Fruit fly (Drosophila melanogaster) whole organism, prepupa: ENCODE results near the gene Cpr11A.
A peak's percentile ranks its signal among the peaks of the same experiment; 100 is the strongest.

ENCODE experiments used
- Blimp-1 ChIP-seq: fragments of 200-800 bp; sonication (Bioruptor generic); optimal IDR thresholded peaks from 3 replicates; lab custom pipeline; 2017; ENCODE audit warnings: missing biosample characterization, missing genetic modification characterization, mild to moderate bottlenecking, moderate library complexity, missing genetic modification reagents
- CG10631 ChIP-seq: fragments of 200-800 bp; sonication (Bioruptor generic); optimal IDR thresholded peaks from 2 replicates; lab custom pipeline; 2016; ENCODE audit warnings: missing biosample characterization, missing genetic modification characterization
- CG10669 ChIP-seq: fragments of 200-800 bp; sonication (Bioruptor generic); optimal IDR thresholded peaks from 3 replicates; lab custom pipeline; 2018; ENCODE audit warnings: missing biosample characterization, mild to moderate bottlenecking, missing genetic modification characterization, moderate library complexity
- CG11294 ChIP-seq: fragments of 200-800 bp; sonication (Bioruptor generic); IDR thresholded peaks from 2 replicates; pipeline ENCODE4 v1.3.6; 2022; ENCODE audit warnings: missing biosample characterization, missing genetic modification characterization
- CG15336 ChIP-seq: fragments of 200-800 bp; sonication (Bioruptor generic); IDR thresholded peaks from 2 replicates; pipeline ENCODE4 v1.3.6; 2022; ENCODE audit warnings: missing biosample characterization, missing genetic modification characterization
- CG1621 ChIP-seq: fragments of 200-800 bp; sonication (Bioruptor generic); optimal IDR thresholded peaks from 3 replicates; lab custom pipeline; 2018; ENCODE audit warnings: missing biosample characterization, mild to moderate bottlenecking, missing genetic modification characterization
- CG16779 ChIP-seq: fragments of 200-800 bp; sonication (Bioruptor generic); optimal IDR thresholded peaks from 3 replicates; lab custom pipeline; 2017; ENCODE audit warnings: missing biosample characterization, mild to moderate bottlenecking, missing genetic modification characterization
- CG3032 ChIP-seq: fragments of 200-800 bp; optimal IDR thresholded peaks from 2 replicates; lab custom pipeline; 2019; ENCODE audit warnings: missing biosample characterization, mild to moderate bottlenecking, missing genetic modification characterization, moderate library complexity
- CG32006 ChIP-seq: fragments of 200-800 bp; sonication (Bioruptor generic); optimal IDR thresholded peaks from 3 replicates; lab custom pipeline; 2017; ENCODE audit warnings: missing biosample characterization, mild to moderate bottlenecking, missing genetic modification characterization
- CG34406 ChIP-seq: fragments of 200-800 bp; sonication (Bioruptor generic); optimal IDR thresholded peaks from 3 replicates; lab custom pipeline; 2016; ENCODE audit warnings: missing biosample characterization, missing genetic modification characterization
- CG4318 ChIP-seq: fragments of 200-800 bp; sonication (Bioruptor generic); optimal IDR thresholded peaks from 3 replicates; lab custom pipeline; 2017; ENCODE audit warnings: missing biosample characterization, mild to moderate bottlenecking, missing genetic modification characterization
- CG6276 ChIP-seq: fragments of 200-800 bp; sonication (Bioruptor generic); optimal IDR thresholded peaks from 2 replicates; lab custom pipeline; 2017; ENCODE audit warnings: missing biosample characterization, mild to moderate bottlenecking, missing genetic modification characterization
- CG6792 ChIP-seq: fragments of 200-800 bp; sonication (Bioruptor generic); optimal IDR thresholded peaks from 3 replicates; lab custom pipeline; 2016; ENCODE audit warnings: missing biosample characterization, missing genetic modification characterization
- CG6808 ChIP-seq: fragments of 200-800 bp; sonication (Bioruptor generic); optimal IDR thresholded peaks from 3 replicates; lab custom pipeline; 2017; ENCODE audit warnings: missing biosample characterization, missing genetic modification characterization, mild to moderate bottlenecking, moderate library complexity, missing genetic modification reagents
- CG6854 ChIP-seq: fragments of 200-800 bp; sonication (Bioruptor generic); optimal IDR thresholded peaks from 2 replicates; lab custom pipeline; 2017; ENCODE audit warnings: missing biosample characterization, mild to moderate bottlenecking, missing genetic modification characterization
- CG8119 ChIP-seq: fragments of 200-800 bp; sonication (Bioruptor generic); IDR thresholded peaks from 3 replicates; pipeline ENCODE4 v1.3.6; 2022; ENCODE audit warnings: missing biosample characterization, missing genetic modification characterization
- CG8319 ChIP-seq: fragments of 200-800 bp; sonication (Bioruptor generic); optimal IDR thresholded peaks from 3 replicates; lab custom pipeline; 2016; ENCODE audit warnings: missing biosample characterization, missing genetic modification characterization
- CG8632 ChIP-seq: fragments of 200-800 bp; sonication (Bioruptor generic); optimal IDR thresholded peaks from 3 replicates; lab custom pipeline; 2016; ENCODE audit warnings: missing biosample characterization, missing genetic modification characterization
- CG9139 ChIP-seq: fragments of 200-800 bp; sonication (Bioruptor generic); optimal IDR thresholded peaks from 3 replicates; lab custom pipeline; 2017; ENCODE audit warnings: missing biosample characterization, mild to moderate bottlenecking, missing genetic modification characterization
- Eip75B ChIP-seq: fragments of 200-800 bp; sonication (Bioruptor generic); optimal IDR thresholded peaks from 3 replicates; lab custom pipeline; 2016; ENCODE audit warnings: missing biosample characterization, missing genetic modification characterization
- Eip93F ChIP-seq: fragments of 200-800 bp; sonication (Bioruptor generic); optimal IDR thresholded peaks from 2 replicates; lab custom pipeline; 2016; ENCODE audit warnings: missing biosample characterization, mild to moderate bottlenecking, missing genetic modification characterization
- Ets96B ChIP-seq: fragments of 200-800 bp; optimal IDR thresholded peaks from 2 replicates; lab custom pipeline; 2019; ENCODE audit warnings: missing biosample characterization, mild to moderate bottlenecking, missing genetic modification characterization, moderate library complexity
- Gug ChIP-seq: fragments of 200-800 bp; sonication (Bioruptor generic); IDR thresholded peaks from 2 replicates; pipeline ENCODE4 v1.3.6; 2022; ENCODE audit warnings: missing biosample characterization, missing genetic modification characterization
- Hr38 ChIP-seq: sonication (Bioruptor generic); optimal IDR thresholded peaks from 2 replicates; lab custom pipeline; 2016; ENCODE audit warnings: missing biosample characterization, missing genetic modification characterization
- Lpt ChIP-seq: fragments of 200-800 bp; sonication (Bioruptor generic); optimal IDR thresholded peaks from 3 replicates; lab custom pipeline; 2016; ENCODE audit warnings: missing biosample characterization, missing genetic modification characterization
- Met ChIP-seq: fragments of 200-800 bp; sonication (Bioruptor generic); optimal IDR thresholded peaks from 3 replicates; lab custom pipeline; 2016; ENCODE audit warnings: missing biosample characterization, missing genetic modification characterization
- OdsH ChIP-seq: fragments of 200-800 bp; sonication (Bioruptor generic); optimal IDR thresholded peaks from 3 replicates; lab custom pipeline; 2016; ENCODE audit warnings: missing biosample characterization, missing genetic modification characterization
- Smox ChIP-seq: fragments of 200-800 bp; sonication (Bioruptor generic); optimal IDR thresholded peaks from 3 replicates; lab custom pipeline; 2016; ENCODE audit warnings: missing biosample characterization, missing genetic modification characterization
- Sox102F ChIP-seq: fragments of 200-800 bp; sonication (Bioruptor generic); optimal IDR thresholded peaks from 2 replicates; lab custom pipeline; 2016; ENCODE audit warnings: missing biosample characterization, mild to moderate bottlenecking, missing genetic modification characterization
- Sox14 ChIP-seq: fragments of 200-800 bp; sonication (Bioruptor generic); optimal IDR thresholded peaks from 3 replicates; lab custom pipeline; 2016; ENCODE audit warnings: missing biosample characterization, missing genetic modification characterization
- Sox15 ChIP-seq: fragments of 200-800 bp; sonication (Bioruptor generic); optimal IDR thresholded peaks from 3 replicates; lab custom pipeline; 2016; ENCODE audit warnings: missing biosample characterization, missing genetic modification characterization
- achi ChIP-seq: fragments of 200-800 bp; sonication (Bioruptor generic); optimal IDR thresholded peaks from 3 replicates; lab custom pipeline; 2016; ENCODE audit warnings: missing biosample characterization, missing genetic modification characterization
- acj6 ChIP-seq: fragments of 200-800 bp; sonication (Bioruptor generic); optimal IDR thresholded peaks from 3 replicates; lab custom pipeline; 2016; ENCODE audit warnings: missing biosample characterization, missing genetic modification characterization
- cyc ChIP-seq: fragments of 200-800 bp; sonication (Bioruptor generic); optimal IDR thresholded peaks from 3 replicates; lab custom pipeline; 2016; ENCODE audit warnings: missing biosample characterization, missing genetic modification characterization
- dsx ChIP-seq: fragments of 200-800 bp; optimal IDR thresholded peaks from 3 replicates; lab custom pipeline; 2019; ENCODE audit warnings: missing biosample characterization, mild to moderate bottlenecking, missing genetic modification characterization, moderate library complexity; ENCODE audit not compliant: poor library complexity, severe bottlenecking
- eg ChIP-seq: fragments of 200-800 bp; sonication (Bioruptor generic); IDR thresholded peaks from 3 replicates; pipeline ENCODE4 v1.3.6; 2022; ENCODE audit warnings: missing biosample characterization, missing genetic modification characterization
- fd59A ChIP-seq: fragments of 200-800 bp; sonication (Bioruptor generic); optimal IDR thresholded peaks from 2 replicates; lab custom pipeline; 2017; ENCODE audit warnings: missing biosample characterization, mild to moderate bottlenecking, missing genetic modification characterization, missing genetic modification reagents
- lz ChIP-seq: fragments of 200-800 bp; sonication (Bioruptor generic); optimal IDR thresholded peaks from 3 replicates; lab custom pipeline; 2016; ENCODE audit warnings: missing biosample characterization, missing genetic modification characterization
- net ChIP-seq: fragments of 200-800 bp; sonication (Bioruptor generic); optimal IDR thresholded peaks from 3 replicates; lab custom pipeline; 2016; ENCODE audit warnings: missing biosample characterization, missing genetic modification characterization
- pdm3 ChIP-seq: fragments of 200-800 bp; sonication (Bioruptor generic); optimal IDR thresholded peaks from 3 replicates; lab custom pipeline; 2016; ENCODE audit warnings: missing biosample characterization, missing genetic modification characterization
- salr ChIP-seq, 2 experiments: fragments of 200-800 bp; sonication (Bioruptor generic); optimal IDR thresholded peaks; 3 replicates each; lab custom pipeline; 2016 to 2018; ENCODE audit warnings: missing biosample characterization in 2 of 2, missing genetic modification characterization in 2 of 2, mild to moderate bottlenecking in 1 of 2
- spab ChIP-seq: fragments of 200-800 bp; sonication (Bioruptor generic); optimal IDR thresholded peaks from 2 replicates; lab custom pipeline; 2017; ENCODE audit warnings: missing biosample characterization, mild to moderate bottlenecking, missing genetic modification characterization, missing genetic modification reagents
- ss ChIP-seq, 2 experiments: fragments of 200-800 bp; sonication (Bioruptor generic); optimal IDR thresholded peaks; 2 replicates in 1 of 2; 3 replicates in 1 of 2; lab custom pipeline; 2017 to 2018; ENCODE audit warnings: mild to moderate bottlenecking in 2 of 2, missing biosample characterization in 2 of 2, missing genetic modification characterization in 2 of 2, moderate library complexity in 1 of 2
- svp ChIP-seq: fragments of 200-800 bp; sonication (Bioruptor generic); peaks from one replicate; lab custom pipeline; 2016; ENCODE audit warnings: missing biosample characterization, missing genetic modification characterization
- topi ChIP-seq: fragments of 200-800 bp; sonication (Bioruptor generic); optimal IDR thresholded peaks from 3 replicates; lab custom pipeline; 2016; ENCODE audit warnings: missing biosample characterization, missing genetic modification characterization

The Cpr11A gene

dm6 chrX:12510750-12511649 lies 24.2 kb downstream of the Cpr11A start (continued):
- TF ChIP-seq spab (GFP tag; lab: Kevin White, UChicago): peak; percentile 77
- no peak for TF ChIP-seq Hr38 (GFP tag; lab: Kevin White, UChicago)
- peak; percentile 72 for TF ChIP-seq Eip93F (GFP tag; lab: Kevin White, UChicago)
- TF ChIP-seq CG6276: peak; percentile 79
- TF ChIP-seq CG16779: peak; percentile 74
- peak; percentile 94 for TF ChIP-seq cyc (GFP tag; lab: Kevin White, UChicago)
- peak; percentile 94 for TF ChIP-seq svp (GFP tag; lab: Kevin White, UChicago)
- TF ChIP-seq CG10631 (GFP tag; lab: Kevin White, UChicago): peak; percentile 93
- peak; percentile 86 for TF ChIP-seq CG32006 (GFP tag; lab: Kevin White, UChicago)
- TF ChIP-seq Lpt (GFP tag; lab: Kevin White, UChicago): peak; percentile 85
- peak; percentile 92 for TF ChIP-seq OdsH (GFP tag; lab: Kevin White, UChicago)
- TF ChIP-seq CG34406: peak; percentile 89
- peak; percentile 77 for TF ChIP-seq Blimp-1 (GFP tag; lab: Kevin White, UChicago)
- TF ChIP-seq Gug (GFP tag; lab: Robert Waterston, UW): peak; percentile 88
- peak; percentile 87 for TF ChIP-seq net (GFP tag; lab: Kevin White, UChicago)
- peak; percentile 94 for TF ChIP-seq topi (GFP tag; lab: Kevin White, UChicago)
- TF ChIP-seq ss (GFP tag; optimal IDR thresholded peaks at IDR 0.05; lab: Kevin White, UChicago): peak; percentile 83 to 88
- peak; percentile 94 for TF ChIP-seq acj6 (GFP tag; lab: Kevin White, UChicago)
- peak; percentile 80 to 83 for TF ChIP-seq salr (GFP tag; optimal IDR thresholded peaks at IDR 0.05; lab: Kevin White, UChicago)
- peak; percentile 80 for TF ChIP-seq CG10669 (GFP tag; lab: Kevin White, UChicago)
- peak; percentile 82 for TF ChIP-seq CG1621 (tag; lab: Kevin White, UChicago)
- peak; percentile 70 for TF ChIP-seq dsx (GFP tag; lab: Kevin White, UChicago)
- TF ChIP-seq CG6792: peak; percentile 92
- peak; percentile 60 for TF ChIP-seq Ets96B (tag; lab: Kevin White, UChicago)
- TF ChIP-seq CG3032: peak; percentile 78
- TF ChIP-seq Sox14 (GFP tag; lab: Kevin White, UChicago): peak; percentile 94
- peak; percentile 86 for TF ChIP-seq CG6854 (GFP tag; lab: Kevin White, UChicago)
- TF ChIP-seq achi (GFP tag; lab: Kevin White, UChicago): peak; percentile 91

- TF ChIP-seq CG15336 (no peak), pdm3 (GFP tag; lab: Kevin White, UChicago) (peak; percentile 22), Met (peak; percentile 38), dsx (GFP tag; lab: Kevin White, UChicago) (no peak), CG11294 (GFP tag; lab: Robert Waterston, UW) (no peak), OdsH (GFP tag; lab: Kevin White, UChicago) (peak; percentile 23), CG9139 (GFP tag; lab: Kevin White, UChicago) (no peak), net (GFP tag; lab: Kevin White, UChicago) (no peak), Eip93F (GFP tag; lab: Kevin White, UChicago) (no peak), eg (GFP tag; lab: Robert Waterston, UW) (no peak), spab (GFP tag; lab: Kevin White, UChicago) (no peak), CG10669 (GFP tag; lab: Kevin White, UChicago) (peak; percentile 24), Sox14 (GFP tag; lab: Kevin White, UChicago) (no peak), Gug (GFP tag; lab: Robert Waterston, UW) (no peak), Sox15 (no peak), ss (GFP tag; optimal IDR thresholded peaks at IDR 0.05; lab: Kevin White, UChicago) (peak in 1 of 2 experiments; percentile 3), topi (GFP tag; lab: Kevin White, UChicago) (peak; percentile 28), Smox (peak; percentile 41), Blimp-1 (GFP tag; lab: Kevin White, UChicago) (no peak), cyc (GFP tag; lab: Kevin White, UChicago) (peak; percentile 21), CG3032 (no peak), Eip75B (GFP tag; lab: Kevin White, UChicago) (peak; percentile 22), svp (GFP tag; lab: Kevin White, UChicago) (peak; percentile 60), CG6792 (peak; percentile 19), CG6808 (GFP tag; lab: Kevin White, UChicago) (no peak), CG8319 (GFP tag; lab: Kevin White, UChicago) (no peak), CG8632 (GFP tag; lab: Kevin White, UChicago) (no peak), fd59A (GFP tag; lab: Kevin White, UChicago) (no peak), CG8119 (no peak), Sox102F (GFP tag; lab: Kevin White, UChicago) (peak; percentile 4), Ets96B (tag; lab: Kevin White, UChicago) (peak; percentile 12), CG4318 (no peak), Hr38 (GFP tag; lab: Kevin White, UChicago) (no peak), lz (GFP tag; lab: Kevin White, UChicago) (no peak)
These were observed 46.8 kb downstream of the Cpr11A start for dm6 chrX:12533560-12533959.
